Fruit fly (Drosophila melanogaster) whole organism: ENCODE results near the gene CG33332.

Experiments
- CG8478 ChIP-seq: fragments of >200 bp; optimal IDR thresholded peaks from 2 replicates; lab custom pipeline; 2018; ENCODE audit warnings: inconsistent platforms
- Dll ChIP-seq: fragments of >200 bp; optimal IDR thresholded peaks from 2 replicates; lab custom pipeline; 2017
- pan ChIP-seq: fragments of >200 bp; optimal IDR thresholded peaks from 2 replicates; lab custom pipeline; 2017
- psq ChIP-seq: fragments of >200 bp; optimal IDR thresholded peaks from 2 replicates; lab custom pipeline; 2017
- usp ChIP-seq: fragments of >200 bp; optimal IDR thresholded peaks from 2 replicates; lab custom pipeline; 2017; ENCODE audit warnings: missing biosample characterization, missing genetic modification characterization, mixed read lengths

DNA sequence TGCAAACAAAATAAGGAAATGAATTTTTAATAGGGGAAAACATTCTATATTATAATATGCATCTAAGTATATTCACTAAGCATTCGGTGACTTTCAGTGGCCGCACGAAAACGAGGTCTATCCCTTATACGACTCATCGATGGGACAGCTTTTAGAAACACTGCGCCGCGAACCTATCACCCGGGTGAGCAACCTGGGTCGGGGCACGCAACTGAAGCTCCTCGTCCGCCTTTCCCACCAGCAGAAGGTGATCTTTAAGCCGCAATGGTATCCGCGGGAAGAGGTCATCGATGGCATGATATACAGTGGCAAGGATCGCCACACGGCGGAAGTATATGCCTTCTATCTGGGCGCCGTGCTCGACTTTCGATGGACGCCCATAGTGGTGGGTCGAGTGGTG lies 5.4 kb upstream of the CG33332 start:
- no peak for TF ChIP-seq psq (lab: Kevin White, UChicago)
- TF ChIP-seq CG8478 (lab: Kevin White, UChicago): no peak
- TF ChIP-seq Dll (lab: Kevin White, UChicago): no peak
- TF ChIP-seq pan (lab: Kevin White, UChicago): no peak
- no peak for TF ChIP-seq usp (GFP tag; lab: Kevin White, UChicago)
